Fruit fly (Drosophila melanogaster) whole organism, wandering third instar larva: ENCODE measurements around the gene Ak3.

Experiments used
- Abd-B ChIP-seq: fragments of >200 bp; optimal IDR thresholded peaks from 2 replicates; lab custom pipeline; 2017; ENCODE audit warnings: missing biosample characterization, missing genetic modification characterization
- CG32264 ChIP-seq: fragments of 200-800 bp; sonication (Bioruptor generic); optimal IDR thresholded peaks from 2 replicates; lab custom pipeline; 2016; ENCODE audit warnings: missing biosample characterization, missing genetic modification characterization
- CG9705 ChIP-seq: fragments of 200-800 bp; sonication (Bioruptor generic); optimal IDR thresholded peaks from 2 replicates; lab custom pipeline; 2018; ENCODE audit warnings: missing biosample characterization, mild to moderate bottlenecking, missing genetic modification characterization
- CrebA ChIP-seq: fragments of 200-800 bp; sonication (Bioruptor generic); optimal IDR thresholded peaks from 2 replicates; lab custom pipeline; 2016; ENCODE audit warnings: missing biosample characterization, mild to moderate bottlenecking, missing genetic modification characterization, borderline replicate concordance
- Dfd ChIP-seq: fragments of >200 bp; optimal IDR thresholded peaks from 2 replicates; lab custom pipeline; 2017; ENCODE audit warnings: missing biosample characterization, missing genetic modification characterization
- Dif ChIP-seq: fragments of 200-275, 200-300 bp; sonication (Bioruptor generic); optimal IDR thresholded peaks from 2 replicates; lab custom pipeline; 2018; ENCODE audit warnings: missing biosample characterization, missing genetic modification characterization; ENCODE audit not compliant: partially characterized antibody
- GATAd ChIP-seq: sonication (Bioruptor generic); optimal IDR thresholded peaks from 2 replicates; lab custom pipeline; 2016; ENCODE audit warnings: missing biosample characterization, missing genetic modification characterization
- HLH106 ChIP-seq: fragments of 200-800 bp; optimal IDR thresholded peaks from 3 replicates; lab custom pipeline; 2019; ENCODE audit warnings: missing biosample characterization, mild to moderate bottlenecking, missing genetic modification characterization, moderate library complexity
- Hnf4 ChIP-seq: fragments of 200-800 bp; sonication (Bioruptor generic); optimal IDR thresholded peaks from 2 replicates; lab custom pipeline; 2016; ENCODE audit warnings: missing biosample characterization, mild to moderate bottlenecking, missing genetic modification characterization
- Hr78 ChIP-seq: fragments of >200 bp; optimal IDR thresholded peaks from 2 replicates; lab custom pipeline; 2017; ENCODE audit warnings: missing biosample characterization, missing genetic modification characterization
- Hr83 ChIP-seq: fragments of 200-300 bp; sonication (Bioruptor generic); optimal IDR thresholded peaks from 2 replicates; lab custom pipeline; 2016; ENCODE audit warnings: missing biosample characterization, mild to moderate bottlenecking, missing genetic modification characterization, moderate library complexity; ENCODE audit not compliant: poor library complexity, severe bottlenecking
- Jra ChIP-seq: sonication (Bioruptor generic); optimal IDR thresholded peaks from 2 replicates; lab custom pipeline; 2016; ENCODE audit warnings: missing biosample characterization, missing genetic modification characterization
- Mio ChIP-seq: sonication (Bioruptor generic); optimal IDR thresholded peaks from 2 replicates; lab custom pipeline; 2016; ENCODE audit warnings: missing biosample characterization, missing genetic modification characterization
- Myc ChIP-seq: fragments of >200 bp; optimal IDR thresholded peaks from 2 replicates; lab custom pipeline; 2017
- N ChIP-seq: fragments of >200 bp; optimal IDR thresholded peaks from 2 replicates; lab custom pipeline; 2018; ENCODE audit warnings: missing biosample characterization, missing external identifiers, missing genetic modification characterization
- OdsH ChIP-seq: fragments of 200-800 bp; sonication (Bioruptor generic); optimal IDR thresholded peaks from 2 replicates; lab custom pipeline; 2016; ENCODE audit warnings: missing biosample characterization, mild to moderate bottlenecking, missing genetic modification characterization
- Rel ChIP-seq, 2 experiments: fragments of 200-800 bp; sonication (Bioruptor generic) in 1 of 2; optimal IDR thresholded peaks; 2 replicates in 1 of 2; 3 replicates in 1 of 2; lab custom pipeline; 2016 to 2019; ENCODE audit warnings: mild to moderate bottlenecking in 2 of 2, missing biosample characterization in 2 of 2, missing genetic modification characterization in 2 of 2, moderate library complexity in 1 of 2
- Sp1 ChIP-seq: fragments of 200-800 bp; sonication (Bioruptor generic); optimal IDR thresholded peaks from 3 replicates; lab custom pipeline; 2019; ENCODE audit warnings: missing biosample characterization, mild to moderate bottlenecking, missing genetic modification characterization, moderate library complexity
- Vsx2 ChIP-seq: fragments of 200-300, 225-300 bp; sonication (Bioruptor generic); optimal IDR thresholded peaks from 2 replicates; lab custom pipeline; 2018; ENCODE audit warnings: missing biosample characterization, missing genetic modification characterization; ENCODE audit not compliant: partially characterized antibody
- br ChIP-seq: fragments of 200-800 bp; sonication (Bioruptor generic); optimal IDR thresholded peaks from 2 replicates; lab custom pipeline; 2016; ENCODE audit warnings: missing biosample characterization, missing genetic modification characterization
- brk ChIP-seq: fragments of 200-800 bp; sonication (Bioruptor generic); optimal IDR thresholded peaks from 2 replicates; lab custom pipeline; 2016; ENCODE audit warnings: missing biosample characterization, mild to moderate bottlenecking, missing genetic modification characterization
- dl ChIP-seq, 2 experiments: fragments of 175-275, 200-275 bp in 1 of 2; fragments of 200-275 bp in 1 of 2; sonication (Bioruptor generic); optimal IDR thresholded peaks; lab custom pipeline; 2018; ENCODE audit warnings: mild to moderate bottlenecking in 2 of 2, missing biosample characterization in 2 of 2, missing genetic modification characterization in 2 of 2, moderate library complexity in 2 of 2; ENCODE audit not compliant: partially characterized antibody in 2 of 2, insufficient read depth in 1 of 2
- dmrt93B ChIP-seq: fragments of 200-800 bp; sonication (Bioruptor generic); optimal IDR thresholded peaks from 2 replicates; lab custom pipeline; 2018; ENCODE audit warnings: missing biosample characterization, mild to moderate bottlenecking, missing genetic modification characterization
- dsf ChIP-seq: sonication (Bioruptor generic); optimal IDR thresholded peaks from 2 replicates; lab custom pipeline; 2016; ENCODE audit warnings: missing biosample characterization, missing genetic modification characterization, borderline replicate concordance
- ey ChIP-seq: fragments of 200-800 bp; sonication (Bioruptor generic); optimal IDR thresholded peaks from 2 replicates; lab custom pipeline; 2016; ENCODE audit warnings: missing biosample characterization, missing genetic modification characterization
- foxo ChIP-seq, 2 experiments: fragments of 200-800 bp; sonication (Bioruptor generic); optimal IDR thresholded peaks; 2 replicates in 1 of 2; 3 replicates in 1 of 2; lab custom pipeline; 2016 to 2017; ENCODE audit warnings: missing biosample characterization in 2 of 2, missing genetic modification characterization in 2 of 2
- fru ChIP-seq: fragments of 200-800 bp; sonication (Bioruptor generic); optimal IDR thresholded peaks from 3 replicates; lab custom pipeline; 2016; ENCODE audit warnings: missing biosample characterization, mild to moderate bottlenecking, missing genetic modification characterization
- h ChIP-seq: fragments of 200-800 bp; sonication (Bioruptor generic); optimal IDR thresholded peaks from 3 replicates; lab custom pipeline; 2016; ENCODE audit warnings: missing biosample characterization, mild to moderate bottlenecking, missing genetic modification characterization
- jim ChIP-seq: fragments of 175-275, 200-325 bp; sonication (Bioruptor generic); optimal IDR thresholded peaks from 2 replicates; lab custom pipeline; 2016; ENCODE audit warnings: missing biosample characterization, mild to moderate bottlenecking, missing genetic modification characterization
- lola ChIP-seq: fragments of >200 bp; optimal IDR thresholded peaks from 2 replicates; lab custom pipeline; 2017; ENCODE audit warnings: missing biosample characterization, missing genetic modification characterization
- pan ChIP-seq: fragments of >200 bp; optimal IDR thresholded peaks from 2 replicates; lab custom pipeline; 2017
- psq ChIP-seq: fragments of 200-800 bp; sonication (Bioruptor generic); optimal IDR thresholded peaks from 3 replicates; lab custom pipeline; 2017; ENCODE audit warnings: missing biosample characterization, mild to moderate bottlenecking, missing genetic modification characterization, moderate library complexity
- rgr ChIP-seq: fragments of 200-800 bp; sonication (Bioruptor generic); optimal IDR thresholded peaks from 3 replicates; lab custom pipeline; 2016; ENCODE audit warnings: missing biosample characterization, mild to moderate bottlenecking, missing genetic modification characterization
- sage ChIP-seq: fragments of 200-800 bp; sonication (Bioruptor generic); optimal IDR thresholded peaks from 2 replicates; lab custom pipeline; 2016; ENCODE audit warnings: missing biosample characterization, mild to moderate bottlenecking, missing genetic modification characterization
- sv ChIP-seq: fragments of 200-800 bp; sonication (Bioruptor generic); optimal IDR thresholded peaks from 3 replicates; lab custom pipeline; 2016; ENCODE audit warnings: missing biosample characterization, missing genetic modification characterization
- tai ChIP-seq: sonication (Bioruptor generic); optimal IDR thresholded peaks from 2 replicates; lab custom pipeline; 2016; ENCODE audit warnings: missing biosample characterization, missing genetic modification characterization
- usp ChIP-seq: fragments of >200 bp; optimal IDR thresholded peaks from 2 replicates; lab custom pipeline; 2017; ENCODE audit warnings: missing biosample characterization, missing genetic modification characterization
- woc ChIP-seq: sonication (Bioruptor generic); optimal IDR thresholded peaks from 2 replicates; lab custom pipeline; 2016; ENCODE audit warnings: missing biosample characterization, mild to moderate bottlenecking, missing genetic modification characterization

The Ak3 gene

DNA sequence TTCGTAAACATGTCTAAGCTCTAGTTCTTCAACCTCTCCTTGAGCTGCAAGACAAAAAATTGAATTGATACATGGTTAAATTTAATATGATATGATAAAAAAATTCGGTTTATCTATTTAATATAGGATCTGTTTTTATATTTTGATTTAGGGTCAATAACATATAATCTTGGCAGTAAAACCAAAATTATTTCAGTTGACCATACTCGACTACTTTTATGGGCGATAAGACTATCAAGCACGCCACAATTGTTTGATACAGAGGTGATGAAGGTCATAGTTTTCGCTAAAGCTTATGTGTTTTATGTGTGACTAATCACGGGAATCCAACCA, 1.1 kb downstream of the Ak3 start:
- TF ChIP-seq pan (lab: Kevin White, UChicago), result no peak
- TF ChIP-seq OdsH (GFP tag; lab: Kevin White, UChicago), result no peak
- TF ChIP-seq jim (GFP tag; lab: Kevin White, UChicago), result no peak
- no peak for TF ChIP-seq Hr78 (GFP tag; lab: Kevin White, UChicago)
- TF ChIP-seq ey (GFP tag; lab: Kevin White, UChicago), result no peak
- TF ChIP-seq CrebA (GFP tag; lab: Kevin White, UChicago), result no peak
- TF ChIP-seq Myc (lab: Kevin White, UChicago), result no peak
- no peak for TF ChIP-seq brk
- no peak for TF ChIP-seq woc
- TF ChIP-seq h (GFP tag; lab: Kevin White, UChicago), result no peak
- TF ChIP-seq sv (GFP tag; lab: Kevin White, UChicago), result no peak

DNA sequence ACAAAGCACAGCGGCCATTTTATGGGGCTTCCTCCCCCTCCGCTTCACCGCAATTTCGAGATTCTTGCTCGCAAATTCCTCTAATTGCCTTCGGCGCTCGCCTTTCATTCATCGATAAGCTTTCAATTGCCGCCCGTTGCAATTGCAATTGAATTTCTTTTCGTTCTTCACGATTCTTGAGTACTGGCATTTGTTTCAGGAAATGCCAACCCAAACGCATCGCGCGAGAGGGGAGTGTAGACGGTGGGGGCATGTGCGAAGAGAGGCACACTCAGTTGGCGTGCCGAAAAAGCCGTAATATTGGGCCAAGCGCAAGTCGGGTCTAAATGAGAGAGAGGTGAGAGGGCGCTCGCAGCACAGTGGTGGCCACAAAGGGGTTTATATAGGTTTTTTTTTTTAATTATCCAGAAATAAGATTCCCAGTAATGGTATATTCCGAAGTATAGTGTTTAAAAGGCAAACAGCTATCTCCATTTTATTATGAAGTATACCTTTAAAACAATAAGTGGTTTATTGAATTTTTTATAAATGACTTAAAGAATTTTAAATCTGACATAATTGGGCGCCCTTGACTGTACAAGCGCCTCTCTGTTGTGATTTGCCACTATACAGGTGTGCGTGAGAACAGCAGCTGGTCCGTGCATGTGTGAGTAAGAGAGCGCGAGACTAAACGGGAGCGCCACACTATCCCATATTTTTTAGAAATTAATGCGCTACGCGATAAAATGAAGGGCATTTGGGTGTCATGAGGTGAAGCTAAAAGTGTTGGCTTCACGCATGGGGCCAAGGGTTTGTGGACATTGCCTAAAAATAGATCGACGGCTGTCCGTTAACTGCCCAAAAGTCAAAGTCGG, 2.7 kb downstream of the Ak3 start:
- TF ChIP-seq CG32264 (GFP tag; lab: Kevin White, UChicago) (peak; percentile 71), br (GFP tag; lab: Kevin White, UChicago) (peak; percentile 93), CrebA (GFP tag; lab: Kevin White, UChicago) (no peak), rgr (GFP tag; lab: Kevin White, UChicago) (peak; percentile 94), Dif (GFP tag; lab: Kevin White, UChicago) (peak; percentile 69), woc (peak; percentile 97), OdsH (GFP tag; lab: Kevin White, UChicago) (peak; percentile 96), ey (GFP tag; lab: Kevin White, UChicago) (peak; percentile 95), pan (lab: Kevin White, UChicago) (no peak), Dfd (GFP tag; lab: Kevin White, UChicago) (no peak), h (GFP tag; lab: Kevin White, UChicago) (peak; percentile 96), dl (GFP tag; optimal IDR thresholded peaks at IDR 0.05; lab: Kevin White, UChicago; ENCODE audit: insufficient read depth in 1 of 2, partially characterized antibody in 2 of 2) (peak; percentile 11 to 66), jim (GFP tag; lab: Kevin White, UChicago) (no peak), Vsx2 (peak; percentile 51), Hr78 (GFP tag; lab: Kevin White, UChicago) (no peak), foxo (GFP tag; optimal IDR thresholded peaks at IDR 0.05; lab: Kevin White, UChicago) (peak; percentile 47 to 97), GATAd (no peak), dmrt93B (GFP tag; lab: Kevin White, UChicago) (peak; percentile 79), N (GFP tag; lab: Kevin White, UChicago) (no peak), Abd-B (GFP tag; lab: Kevin White, UChicago) (no peak), sv (GFP tag; lab: Kevin White, UChicago) (peak; percentile 83), Mio (GFP tag; lab: Kevin White, UChicago) (peak; percentile 49), sage (peak; percentile 78), HLH106 (tag; lab: Kevin White, UChicago) (peak; percentile 84), Hr83 (GFP tag; lab: Kevin White, UChicago) (peak; percentile 3), fru (peak; percentile 96), dsf (peak; percentile 59), usp (GFP tag; lab: Kevin White, UChicago) (no peak), Jra (GFP tag; lab: Kevin White, UChicago) (peak; percentile 84), lola (GFP tag; lab: Kevin White, UChicago) (no peak), CG9705 (GFP tag; lab: Kevin White, UChicago) (peak; percentile 71), Sp1 (GFP tag; lab: Kevin White, UChicago) (peak; percentile 94), tai (GFP tag; lab: Kevin White, UChicago) (no peak), Hnf4 (GFP tag; lab: Kevin White, UChicago) (peak; percentile 88), brk (peak; percentile 90), Rel (GFP tag; optimal IDR thresholded peaks at IDR 0.05; lab: Kevin White, UChicago) (no peak), Rel (tag; optimal IDR thresholded peaks at IDR 0.05; lab: Kevin White, UChicago) (peak; percentile 23), Myc (lab: Kevin White, UChicago) (no peak), psq (GFP tag; lab: Kevin White, UChicago) (peak; percentile 93)
